Fruit fly (Drosophila melanogaster) whole organism, embryonic: ENCODE data around the gene Lamtor4.
A peak's percentile ranks its signal among the peaks of the same experiment; 100 is the strongest.

Source experiments
- ATbp ChIP-seq: fragments of 200-800 bp; sonication (Bioruptor generic); optimal IDR thresholded peaks from 2 replicates; lab custom pipeline; 2017; ENCODE audit warnings: missing biosample characterization, mild to moderate bottlenecking, missing genetic modification characterization, missing genetic modification reagents
- CG10462 ChIP-seq: fragments of 200-800 bp; sonication (Bioruptor generic); optimal IDR thresholded peaks from 2 replicates; lab custom pipeline; 2016; ENCODE audit warnings: missing biosample characterization, missing genetic modification characterization
- CG11085 ChIP-seq: fragments of 200-800 bp; sonication (Bioruptor generic); IDR thresholded peaks from 2 replicates; pipeline ENCODE4 v1.3.6; 2022; ENCODE audit warnings: missing biosample characterization, missing genetic modification characterization
- CG12659 ChIP-seq: fragments of 200-800 bp; sonication (Bioruptor generic); optimal IDR thresholded peaks from 3 replicates; lab custom pipeline; 2017; ENCODE audit warnings: mild to moderate bottlenecking, missing biosample characterization, missing genetic modification reagents, missing genetic modification characterization
- CG17385 ChIP-seq: fragments of 200-800 bp; sonication (Bioruptor generic); optimal IDR thresholded peaks from 3 replicates; lab custom pipeline; 2018; ENCODE audit warnings: missing biosample characterization, mild to moderate bottlenecking, missing genetic modification characterization
- CG17802 ChIP-seq: fragments of 200-800 bp; sonication (Bioruptor generic); optimal IDR thresholded peaks from 2 replicates; lab custom pipeline; 2018; ENCODE audit warnings: missing biosample characterization, mild to moderate bottlenecking, missing genetic modification characterization, moderate library complexity
- CG18476 ChIP-seq: fragments of 200-800 bp; sonication (Bioruptor generic); optimal IDR thresholded peaks from 2 replicates; lab custom pipeline; 2016; ENCODE audit warnings: missing biosample characterization, mild to moderate bottlenecking, missing genetic modification characterization
- CG2202 ChIP-seq: fragments of 200-800 bp; sonication (Bioruptor generic); optimal IDR thresholded peaks from 2 replicates; lab custom pipeline; 2018; ENCODE audit warnings: missing biosample characterization, mild to moderate bottlenecking, missing genetic modification characterization
- CG2678 ChIP-seq: fragments of 200-800 bp; sonication (Bioruptor generic); optimal IDR thresholded peaks from 3 replicates; lab custom pipeline; 2019; ENCODE audit warnings: missing biosample characterization, mild to moderate bottlenecking, missing genetic modification characterization, moderate library complexity
- CG31441 ChIP-seq: fragments of 200-800 bp; sonication (Bioruptor generic); IDR thresholded peaks from 2 replicates; pipeline ENCODE4 v1.3.6; 2022; ENCODE audit warnings: missing biosample characterization, missing genetic modification characterization
- CG32767 ChIP-seq: fragments of 200-800 bp; sonication (Bioruptor generic); IDR thresholded peaks from 2 replicates; pipeline ENCODE4 v1.3.6; 2022; ENCODE audit warnings: missing biosample characterization, missing genetic modification characterization
- CG4404 ChIP-seq: fragments of 200-800 bp; sonication (Bioruptor generic); IDR thresholded peaks from 2 replicates; pipeline ENCODE4 v1.3.6; 2022; ENCODE audit warnings: missing biosample characterization, missing genetic modification characterization
- CG5953 ChIP-seq: fragments of 200-800 bp; sonication (Bioruptor generic); IDR thresholded peaks from 2 replicates; pipeline ENCODE4 v1.3.6; 2022; ENCODE audit warnings: missing biosample characterization, missing genetic modification characterization
- CG6854 ChIP-seq: fragments of 200-800 bp; sonication (Bioruptor generic); optimal IDR thresholded peaks from 3 replicates; lab custom pipeline; 2017; ENCODE audit warnings: missing biosample characterization, mild to moderate bottlenecking, missing genetic modification characterization
- CG8924 ChIP-seq: fragments of 200-800 bp; optimal IDR thresholded peaks from 3 replicates; lab custom pipeline; 2019; ENCODE audit warnings: missing biosample characterization, mild to moderate bottlenecking, missing genetic modification characterization, moderate library complexity
- CrebB ChIP-seq: fragments of 200-800 bp; sonication (Bioruptor generic); optimal IDR thresholded peaks from 3 replicates; lab custom pipeline; 2018; ENCODE audit warnings: missing biosample characterization, mild to moderate bottlenecking, missing genetic modification characterization
- Eip74EF ChIP-seq, 2 experiments: fragments of 200-800 bp in 1 of 2; fragments of >200 bp in 1 of 2; sonication (Bioruptor generic) in 1 of 2; optimal IDR thresholded peaks; 2 replicates each; lab custom pipeline; 2017 to 2019; ENCODE audit warnings: missing biosample characterization in 2 of 2, missing genetic modification characterization in 2 of 2, mild to moderate bottlenecking in 1 of 2, moderate library complexity in 1 of 2
- H15 ChIP-seq: fragments of 200-800 bp; sonication (Bioruptor generic); IDR thresholded peaks from 3 replicates; pipeline ENCODE4 v1.3.6; 2022; ENCODE audit warnings: missing biosample characterization, missing genetic modification characterization
- H2.0 ChIP-seq: fragments of 200-800 bp; sonication (Bioruptor generic); IDR thresholded peaks from 2 replicates; pipeline ENCODE4 v1.3.6; 2022; ENCODE audit warnings: missing biosample characterization, missing genetic modification characterization
- HLH3B ChIP-seq: fragments of 200-800 bp; sonication (Bioruptor generic); IDR thresholded peaks from 2 replicates; pipeline ENCODE4 v1.3.6; 2022; ENCODE audit warnings: missing biosample characterization, missing genetic modification characterization
- Hr3 ChIP-seq: fragments of 200-800 bp; sonication (Bioruptor generic); optimal IDR thresholded peaks from 3 replicates; lab custom pipeline; 2016; ENCODE audit warnings: missing biosample characterization, missing genetic modification characterization
- Kr ChIP-seq: fragments of 200-800 bp; sonication (Bioruptor generic); optimal IDR thresholded peaks from 2 replicates; lab custom pipeline; 2017; ENCODE audit warnings: missing biosample characterization, mild to moderate bottlenecking, missing genetic modification characterization
- Lim3 ChIP-seq: fragments of 200-800 bp; sonication (Bioruptor generic); IDR thresholded peaks from 2 replicates; pipeline ENCODE4 v1.3.6; 2022; ENCODE audit warnings: missing biosample characterization, missing genetic modification characterization
- MTF-1 ChIP-seq: fragments of 200-800 bp; sonication (Bioruptor generic); optimal IDR thresholded peaks from 2 replicates; lab custom pipeline; 2018; ENCODE audit warnings: missing biosample characterization, mild to moderate bottlenecking, missing genetic modification characterization, borderline replicate concordance
- NC2α ChIP-seq: fragments of 200-800 bp; sonication (Bioruptor generic); optimal IDR thresholded peaks from 2 replicates; lab custom pipeline; 2016; ENCODE audit warnings: missing biosample characterization, missing genetic modification characterization
- Scr ChIP-seq: fragments of 200-800 bp; sonication (Bioruptor generic); IDR thresholded peaks from 2 replicates; pipeline ENCODE4 v1.3.6; 2022; ENCODE audit warnings: missing biosample characterization, missing genetic modification characterization; ENCODE audit not compliant: partially characterized antibody
- Spps ChIP-seq: fragments of 200-800 bp; sonication (Bioruptor generic); optimal IDR thresholded peaks from 2 replicates; lab custom pipeline; 2018; ENCODE audit warnings: missing biosample characterization, mild to moderate bottlenecking, missing genetic modification characterization
- TFAM ChIP-seq: fragments of 200-800 bp; sonication (Bioruptor generic); optimal IDR thresholded peaks from 2 replicates; lab custom pipeline; 2017; ENCODE audit warnings: missing biosample characterization, missing genetic modification characterization, inconsistent platforms
- Tbp ChIP-seq: fragments of >200 bp; optimal IDR thresholded peaks from 2 replicates; lab custom pipeline; 2018; ENCODE audit warnings: missing biosample characterization, missing genetic modification characterization
- aop ChIP-seq: fragments of 200-800 bp; sonication (Bioruptor generic); IDR thresholded peaks from 2 replicates; pipeline ENCODE4 v1.3.6; 2022; ENCODE audit warnings: missing biosample characterization, missing genetic modification characterization
- br ChIP-seq: fragments of >200 bp; optimal IDR thresholded peaks from 2 replicates; lab custom pipeline; 2017
- cas ChIP-seq: fragments of 200-800 bp; sonication (Bioruptor generic); IDR thresholded peaks from 2 replicates; pipeline ENCODE4 v1.3.6; 2022; ENCODE audit warnings: missing biosample characterization, missing genetic modification characterization
- chif ChIP-seq, 2 experiments: fragments of 200-800 bp; sonication (Bioruptor generic); optimal IDR thresholded peaks; 3 replicates each; lab custom pipeline; 2016; ENCODE audit warnings: missing biosample characterization in 2 of 2, missing genetic modification characterization in 2 of 2
- chinmo ChIP-seq: fragments of 200-800 bp; sonication (Bioruptor generic); IDR thresholded peaks from 4 replicates; pipeline ENCODE4 v1.3.6; 2022; ENCODE audit warnings: missing biosample characterization, missing genetic modification characterization; ENCODE audit not compliant: partially characterized antibody
- chn ChIP-seq: fragments of 200-800 bp; sonication (Bioruptor generic); optimal IDR thresholded peaks from 2 replicates; lab custom pipeline; 2016; ENCODE audit warnings: missing biosample characterization, missing genetic modification characterization
- crp ChIP-seq, 2 experiments: fragments of 200-800 bp; sonication (Bioruptor generic); optimal IDR thresholded peaks; 2 replicates in 1 of 2; 3 replicates in 1 of 2; lab custom pipeline; 2017; ENCODE audit warnings: missing biosample characterization in 2 of 2, missing genetic modification characterization in 2 of 2, mild to moderate bottlenecking in 1 of 2, moderate library complexity in 1 of 2
- danr ChIP-seq: fragments of 200-800 bp; sonication (Bioruptor generic); IDR thresholded peaks from 2 replicates; pipeline ENCODE4 v1.3.6; 2022; ENCODE audit warnings: missing biosample characterization, missing genetic modification characterization
- dpn ChIP-seq, 2 experiments: fragments of 200-800 bp; sonication (Bioruptor generic); optimal IDR thresholded peaks; 3 replicates each; lab custom pipeline; 2016; ENCODE audit warnings: missing biosample characterization in 2 of 2, missing genetic modification characterization in 2 of 2
- emc ChIP-seq: fragments of 200-800 bp; sonication (Bioruptor generic); optimal IDR thresholded peaks from 2 replicates; lab custom pipeline; 2016; ENCODE audit warnings: missing biosample characterization, missing genetic modification characterization
- ems ChIP-seq: fragments of 200-800 bp; sonication (Bioruptor generic); optimal IDR thresholded peaks from 3 replicates; lab custom pipeline; 2016; ENCODE audit warnings: missing biosample characterization, missing genetic modification characterization
- fd64A ChIP-seq: fragments of 200-800 bp; sonication (Bioruptor generic); optimal IDR thresholded peaks from 3 replicates; lab custom pipeline; 2018; ENCODE audit warnings: missing biosample characterization, mild to moderate bottlenecking, missing genetic modification characterization
- gcm2 ChIP-seq: fragments of 200-800 bp; sonication (Bioruptor generic); optimal IDR thresholded peaks from 2 replicates; lab custom pipeline; 2016; ENCODE audit warnings: missing biosample characterization, missing genetic modification characterization
- gem ChIP-seq: fragments of 200-800 bp; sonication (Bioruptor generic); optimal IDR thresholded peaks from 2 replicates; lab custom pipeline; 2019; ENCODE audit warnings: missing biosample characterization, mild to moderate bottlenecking, missing genetic modification characterization, moderate library complexity
- grau ChIP-seq: fragments of 200-800 bp; optimal IDR thresholded peaks from 3 replicates; lab custom pipeline; 2019; ENCODE audit warnings: missing biosample characterization, mild to moderate bottlenecking, missing genetic modification characterization, moderate library complexity
- hth ChIP-seq: fragments of >200 bp; optimal IDR thresholded peaks from 2 replicates; lab custom pipeline; 2017; ENCODE audit warnings: inconsistent platforms
- ind ChIP-seq: fragments of 200-800 bp; sonication (Bioruptor generic); optimal IDR thresholded peaks from 3 replicates; lab custom pipeline; 2016; ENCODE audit warnings: missing biosample characterization, missing genetic modification characterization
- salm ChIP-seq: fragments of 200-800 bp; sonication (Bioruptor generic); optimal IDR thresholded peaks from 2 replicates; lab custom pipeline; 2018; ENCODE audit warnings: missing biosample characterization, mild to moderate bottlenecking, missing genetic modification characterization
- sob ChIP-seq: fragments of 200-800 bp; sonication (Bioruptor generic); IDR thresholded peaks from 2 replicates; pipeline ENCODE4 v1.3.6; 2022; ENCODE audit warnings: missing biosample characterization, missing genetic modification characterization
- sqz ChIP-seq: fragments of 200-800 bp; sonication (Bioruptor generic); optimal IDR thresholded peaks from 3 replicates; lab custom pipeline; 2018; ENCODE audit warnings: missing biosample characterization, mild to moderate bottlenecking, missing genetic modification characterization
- stc ChIP-seq: fragments of 200-800 bp; sonication (Bioruptor generic); IDR thresholded peaks from 2 replicates; pipeline ENCODE4 v1.3.6; 2022; ENCODE audit warnings: missing biosample characterization, missing genetic modification characterization
- tap ChIP-seq: fragments of 200-800 bp; optimal IDR thresholded peaks from 3 replicates; lab custom pipeline; 2019; ENCODE audit warnings: missing biosample characterization, mild to moderate bottlenecking, missing genetic modification characterization, moderate library complexity
- wdn ChIP-seq: fragments of 200-800 bp; sonication (Bioruptor generic); IDR thresholded peaks from 2 replicates; pipeline ENCODE4 v1.3.6; 2022; ENCODE audit warnings: missing biosample characterization, missing genetic modification characterization

Gene Lamtor4

DNA sequence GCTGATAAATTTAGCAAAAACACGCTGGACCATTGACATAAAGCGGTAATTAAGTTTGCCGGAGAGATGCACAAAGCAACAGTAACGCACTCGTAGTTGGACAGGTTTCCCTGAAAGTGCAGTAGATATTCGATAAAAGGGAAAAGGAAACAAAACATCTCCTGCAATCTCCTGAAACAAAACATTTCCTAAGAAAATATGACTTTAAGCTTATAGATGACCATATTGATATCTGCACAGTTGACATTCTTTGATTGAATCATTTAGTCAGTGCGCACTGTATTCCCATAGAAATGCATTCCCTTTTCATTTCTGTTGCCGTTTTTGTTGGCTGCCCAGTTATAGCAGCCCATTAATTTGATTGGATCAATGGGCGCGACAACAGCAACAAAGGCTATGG is 43.9 kb upstream of the Lamtor4 start (continued):
- TF ChIP-seq CG6854 (GFP tag; lab: Kevin White, UChicago): no peak
- TF ChIP-seq CG4404 (GFP tag; lab: Robert Waterston, UW): peak; percentile 51
- peak; percentile 21 for TF ChIP-seq CG10462
- peak; percentile 74 for TF ChIP-seq ATbp
- no peak for TF ChIP-seq gcm2 (GFP tag; lab: Kevin White, UChicago)
- TF ChIP-seq HLH3B (GFP tag; lab: Robert Waterston, UW): peak; percentile 60
- no peak for TF ChIP-seq tap
- TF ChIP-seq CG18476 (GFP tag; lab: Kevin White, UChicago): no peak
- TF ChIP-seq CG11085 (GFP tag; lab: Robert Waterston, UW): no peak
- no peak for TF ChIP-seq Tbp (GFP tag; lab: Kevin White, UChicago)
- peak; percentile 46 for TF ChIP-seq CG17385 (GFP tag; lab: Kevin White, UChicago)
- TF ChIP-seq grau (tag; lab: Kevin White, UChicago): peak; percentile 89
- peak; percentile 56 for TF ChIP-seq CG8924 (tag; lab: Kevin White, UChicago)
- no peak for TF ChIP-seq Eip74EF (GFP tag; optimal IDR thresholded peaks at IDR 0.05; lab: Kevin White, UChicago)
- no peak for TF ChIP-seq wdn (GFP tag; lab: Robert Waterston, UW)
- TF ChIP-seq dpn (GFP tag; optimal IDR thresholded peaks at IDR 0.05; lab: Kevin White, UChicago): peak in 1 of 2 experiments; percentile 62
- TF ChIP-seq emc: no peak
- no peak for TF ChIP-seq CG17802
- TF ChIP-seq aop (GFP tag; lab: Robert Waterston, UW): no peak
- no peak for TF ChIP-seq fd64A (GFP tag; lab: Kevin White, UChicago)
- TF ChIP-seq Hr3 (GFP tag; lab: Kevin White, UChicago): peak; percentile 18
- peak; percentile 34; the same call in 1 of the 2 replicates for TF ChIP-seq CG31441 (GFP tag; lab: Robert Waterston, UW)
- TF ChIP-seq MTF-1: no peak
- TF ChIP-seq sob (GFP tag; lab: Robert Waterston, UW): no peak; the same call in 1 of the 2 replicates
- TF ChIP-seq salm: peak; percentile 41
- TF ChIP-seq crp (GFP tag; optimal IDR thresholded peaks at IDR 0.05; lab: Kevin White, UChicago): no peak
- no peak for TF ChIP-seq hth (lab: Kevin White, UChicago)
- TF ChIP-seq chinmo (GFP tag; lab: Robert Waterston, UW): no peak
- no peak for TF ChIP-seq Scr (GFP tag; lab: Robert Waterston, UW)
- TF ChIP-seq H2.0: peak; percentile 24; the same call in 1 of the 2 replicates
- TF ChIP-seq CG2678 (tag; lab: Kevin White, UChicago): peak; percentile 34
- TF ChIP-seq ems (GFP tag; lab: Kevin White, UChicago): no peak
- TF ChIP-seq CG12659 (GFP tag; lab: Kevin White, UChicago): peak; percentile 30
- TF ChIP-seq TFAM (GFP tag; lab: Kevin White, UChicago): no peak
- TF ChIP-seq br (lab: Kevin White, UChicago): no peak
- peak; percentile 48 for TF ChIP-seq chn
- TF ChIP-seq H15: peak; percentile 49; the same call in 1 of the 3 replicates
- no peak for TF ChIP-seq ind (GFP tag; lab: Kevin White, UChicago)
- no peak for TF ChIP-seq cas
- TF ChIP-seq stc: no peak
- peak; percentile 46 for TF ChIP-seq CG2202
- peak; percentile 66 to 81 for TF ChIP-seq chif (GFP tag; optimal IDR thresholded peaks at IDR 0.05; lab: Kevin White, UChicago)
- TF ChIP-seq Kr (GFP tag; lab: Kevin White, UChicago): no peak
- no peak for TF ChIP-seq CrebB (tag; lab: Kevin White, UChicago)
- TF ChIP-seq NC2α (GFP tag; lab: Kevin White, UChicago): no peak
- no peak for TF ChIP-seq Spps (tag; lab: Kevin White, UChicago)
- no peak for TF ChIP-seq sqz (GFP tag; lab: Kevin White, UChicago)
- no peak for TF ChIP-seq danr
- peak; percentile 74 for TF ChIP-seq gem
- TF ChIP-seq CG5953 (GFP tag; lab: Robert Waterston, UW): peak; percentile 48; the same call in 1 of the 2 replicates
- TF ChIP-seq Lim3 (GFP tag; lab: Robert Waterston, UW): no peak
- no peak; the same call in 1 of the 2 replicates for TF ChIP-seq CG32767 (GFP tag; lab: Robert Waterston, UW)
